Fruit fly (Drosophila melanogaster): Measurements from ENCODE around the gene CG5151.
A peak's percentile ranks its signal among the peaks of the same experiment; 100 is the strongest.

CG5151 gene

DNA sequence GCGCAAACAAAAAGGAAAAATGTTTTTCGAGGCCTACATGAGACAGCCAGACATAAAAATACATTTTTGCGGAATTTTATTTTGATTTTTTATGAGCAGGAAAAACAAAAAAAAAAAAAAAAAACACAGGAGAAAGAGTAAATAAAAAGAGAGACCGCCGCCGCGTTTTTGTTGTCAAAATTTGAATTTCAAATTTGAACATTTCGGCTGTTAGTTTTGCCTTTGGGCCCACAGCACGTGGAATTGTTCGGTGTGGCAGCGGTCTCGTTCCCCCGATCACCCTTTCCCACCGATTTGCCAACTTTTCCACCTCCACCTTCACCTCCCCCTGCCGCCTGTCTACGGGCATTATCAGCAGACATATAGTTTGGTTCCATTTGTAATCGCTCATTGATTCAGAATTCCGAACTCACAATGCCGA lies 7.7 kb downstream of the CG5151 start (continued):
- no peak for TF ChIP-seq eve (GFP tag; optimal IDR thresholded peaks at IDR 0.05)
- no peak for TF ChIP-seq CG6765 (GFP tag; optimal IDR thresholded peaks at IDR 0.05)
- TF ChIP-seq CG43689 (GFP tag; IDR thresholded peaks at IDR 0.05): no peak
- TF ChIP-seq vvl (GFP tag; IDR thresholded peaks at IDR 0.05): peak; percentile 87
- peak; percentile 57 for TF ChIP-seq sug (tag; optimal IDR thresholded peaks at IDR 0.05)
- TF ChIP-seq CG8478 (optimal IDR thresholded peaks at IDR 0.05): no peak
- no peak for TF ChIP-seq CG18011 (GFP tag; optimal IDR thresholded peaks at IDR 0.05)
- no peak for TF ChIP-seq CG6654 (GFP tag; optimal IDR thresholded peaks at IDR 0.05)
- TF ChIP-seq CG12104 (GFP tag; optimal IDR thresholded peaks at IDR 0.05): no peak
- no peak for TF ChIP-seq Hmx (GFP tag; optimal IDR thresholded peaks at IDR 0.05)
- TF ChIP-seq dm (GFP tag; optimal IDR thresholded peaks at IDR 0.05): no peak
- peak; percentile 58 for TF ChIP-seq ftz-f1 (GFP tag; optimal IDR thresholded peaks at IDR 0.05)
- no peak for TF ChIP-seq Oaz (GFP tag; IDR thresholded peaks at IDR 0.05)
- TF ChIP-seq CG33557 (GFP tag; optimal IDR thresholded peaks at IDR 0.05): no peak
- TF ChIP-seq Adf1 (GFP tag; IDR thresholded peaks at IDR 0.05): no peak
- TF ChIP-seq Dip2 (GFP tag; IDR thresholded peaks at IDR 0.05): no peak
- 0 out of 2 replicates have a peak, but pooled peaks have one; percentile 23 for TF ChIP-seq CG4360 (GFP tag; IDR thresholded peaks at IDR 0.05)
- peak; percentile 99 for TF ChIP-seq cwo (GFP tag; optimal IDR thresholded peaks at IDR 0.05)
- TF ChIP-seq sens-2 (GFP tag; IDR thresholded peaks at IDR 0.05): no peak
- TF ChIP-seq Aef1 (GFP tag; IDR thresholded peaks at IDR 0.05): no peak
- peak; percentile 31; the same call in 1 of the 2 replicates for TF ChIP-seq Drgx (GFP tag; IDR thresholded peaks at IDR 0.05)
- TF ChIP-seq Gug (GFP tag; IDR thresholded peaks at IDR 0.05): no peak
- no peak for TF ChIP-seq ci (GFP tag; IDR thresholded peaks at IDR 0.05)
- no peak for TF ChIP-seq ash1 (GFP tag; optimal IDR thresholded peaks at IDR 0.05)
- no peak for TF ChIP-seq Meics (GFP tag; optimal IDR thresholded peaks at IDR 0.05)
- TF ChIP-seq bsh (GFP tag; optimal IDR thresholded peaks at IDR 0.05): no peak
- TF ChIP-seq gcm2 (GFP tag; optimal IDR thresholded peaks at IDR 0.05): no peak
- TF ChIP-seq Nf-YB (GFP tag; optimal IDR thresholded peaks at IDR 0.05): no peak
- peak; percentile 93 for TF ChIP-seq Med (GFP tag)
- TF ChIP-seq CG8290 (GFP tag; optimal IDR thresholded peaks at IDR 0.05): no peak
- peak in 1 of 2 experiments; percentile 26 for TF ChIP-seq CG8290 (tag; optimal IDR thresholded peaks at IDR 0.05)
- TF ChIP-seq Ets65A (GFP tag): no peak
- peak; percentile 74 for TF ChIP-seq NFAT (GFP tag; IDR thresholded peaks at IDR 0.05)
- TF ChIP-seq CG14965 (GFP tag; optimal IDR thresholded peaks at IDR 0.05; ENCODE audit: borderline replicate concordance): no peak
- no peak for TF ChIP-seq ewg (GFP tag; optimal IDR thresholded peaks at IDR 0.05)
- TF ChIP-seq CG13424 (tag; optimal IDR thresholded peaks at IDR 0.05): no peak
- TF ChIP-seq rib (GFP tag; IDR thresholded peaks at IDR 0.05): peak; percentile 79
- TF ChIP-seq exex (tag; optimal IDR thresholded peaks at IDR 0.05): peak; percentile 50
- TF ChIP-seq CG12769 (tag; optimal IDR thresholded peaks at IDR 0.05): peak; percentile 49
- TF ChIP-seq lbe (GFP tag; optimal IDR thresholded peaks at IDR 0.05): no peak
- TF ChIP-seq slbo (GFP tag; IDR thresholded peaks at IDR 0.05): no peak
- TF ChIP-seq CG15073 (GFP tag; optimal IDR thresholded peaks at IDR 0.05): no peak
- TF ChIP-seq CG34376 (GFP tag; optimal IDR thresholded peaks at IDR 0.05): no peak
- TF ChIP-seq maf-S (GFP tag; optimal IDR thresholded peaks at IDR 0.05): no peak
- no peak for TF ChIP-seq Camta (GFP tag; optimal IDR thresholded peaks at IDR 0.05)
- TF ChIP-seq stwl (tag; optimal IDR thresholded peaks at IDR 0.05): no peak
- no peak for TF ChIP-seq CG4730 (GFP tag; IDR thresholded peaks at IDR 0.05)
- TF ChIP-seq zen (tag; optimal IDR thresholded peaks at IDR 0.05): no peak
- 0 out of 2 replicates have a peak, but pooled peaks have one; percentile 17 for TF ChIP-seq E2f2 (GFP tag; IDR thresholded peaks at IDR 0.05)
- no peak for TF ChIP-seq CG5953 (GFP tag; IDR thresholded peaks at IDR 0.05)
- TF ChIP-seq Doc3 (GFP tag; IDR thresholded peaks at IDR 0.05; ENCODE audit: partially characterized antibody): no peak
- TF ChIP-seq CG3726 (GFP tag; IDR thresholded peaks at IDR 0.05): no peak
- TF ChIP-seq CG14441 (GFP tag; IDR thresholded peaks at IDR 0.05): peak; percentile 39; the same call in 1 of the 2 replicates
